Fruit fly (Drosophila melanogaster): ENCODE measurements around the gene CG2865.

CG2865 gene

DNA sequence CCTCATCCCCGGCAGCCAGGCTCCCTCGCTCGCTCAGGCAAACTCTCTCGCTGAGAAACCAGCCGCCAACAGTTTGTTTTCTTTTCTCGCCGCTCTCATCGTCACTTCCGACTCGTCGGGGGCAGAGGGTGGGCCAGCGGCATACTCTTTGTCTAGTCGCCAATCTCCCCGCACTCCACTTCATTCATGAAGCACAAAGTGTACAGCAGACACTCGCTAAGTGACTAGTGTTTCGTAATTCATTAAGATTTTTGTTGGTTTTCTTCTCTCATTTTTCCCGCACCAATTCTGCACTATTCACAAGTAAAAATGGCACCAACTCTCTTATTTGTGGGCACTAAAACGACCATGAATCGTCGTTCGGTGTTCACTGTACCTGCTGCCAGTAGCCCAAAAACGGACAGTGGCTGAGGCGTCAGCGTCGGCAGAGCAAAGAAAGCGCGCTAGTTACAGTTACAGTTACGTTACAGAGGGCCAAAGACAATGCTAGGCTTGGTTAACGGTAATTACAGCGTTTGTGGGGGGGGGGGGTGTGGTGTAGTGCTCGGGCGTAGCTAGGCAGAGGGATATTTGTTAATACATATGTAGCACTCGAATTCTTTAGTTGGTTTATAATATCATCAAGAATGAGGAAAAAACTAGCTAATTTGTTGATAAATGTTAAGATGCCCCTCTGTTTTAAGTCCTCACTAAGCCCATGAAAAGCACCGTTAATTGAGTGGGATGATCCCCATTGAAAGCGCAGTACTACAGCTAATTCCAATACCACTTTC is 4.4 kb upstream of the CG2865 start:
- TF ChIP-seq noc (tag; optimal IDR thresholded peaks at IDR 0.05) = peak; percentile 94

dm6 chrX:2296230-2297044 is 3.2 kb upstream of the CG2865 start:
- TF ChIP-seq noc (tag; optimal IDR thresholded peaks at IDR 0.05) = peak; percentile 94

DNA sequence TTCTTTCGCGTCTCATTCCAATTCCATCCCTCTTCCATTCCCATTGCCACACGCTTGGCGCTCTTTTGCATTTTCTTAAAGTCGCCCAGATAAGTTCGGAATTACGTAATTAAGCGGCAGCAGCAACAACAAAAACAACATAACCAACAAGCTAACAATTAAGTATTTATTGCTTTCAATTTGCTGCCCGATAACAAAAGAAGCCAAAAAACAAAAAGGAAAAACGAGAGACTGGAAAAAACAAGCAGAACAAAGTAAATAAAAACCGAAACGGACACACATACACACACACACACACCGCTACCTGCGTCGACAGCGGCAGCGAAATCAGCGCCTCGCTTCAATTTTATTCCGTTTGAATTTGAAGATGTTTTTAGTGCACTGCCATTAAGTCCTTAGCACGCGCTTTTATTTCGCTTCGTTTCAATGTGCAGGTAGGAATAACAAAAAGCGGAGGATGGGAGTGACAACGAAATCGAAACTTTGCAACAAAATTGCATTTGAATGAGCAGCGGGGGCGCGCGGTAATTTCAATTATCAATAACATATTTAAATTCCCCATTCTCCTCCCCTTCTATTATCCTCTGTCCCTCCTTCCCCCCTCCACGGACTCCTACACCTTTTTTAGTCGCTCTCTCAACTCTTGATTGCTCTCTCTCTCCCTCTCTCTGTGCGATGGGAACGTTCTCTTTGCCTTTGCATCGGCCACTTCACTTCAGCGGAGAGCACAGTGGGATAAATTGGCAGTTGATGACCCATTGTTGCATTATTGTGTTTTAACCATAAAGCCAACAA is 2.4 kb upstream of the CG2865 start, which contains the start of gene Raf:
Gene Raf (plus strand): TSS at position 32 of the 795 bp plus-strand sequence.
- TF ChIP-seq noc (tag; optimal IDR thresholded peaks at IDR 0.05) = peak; percentile 2

DNA sequence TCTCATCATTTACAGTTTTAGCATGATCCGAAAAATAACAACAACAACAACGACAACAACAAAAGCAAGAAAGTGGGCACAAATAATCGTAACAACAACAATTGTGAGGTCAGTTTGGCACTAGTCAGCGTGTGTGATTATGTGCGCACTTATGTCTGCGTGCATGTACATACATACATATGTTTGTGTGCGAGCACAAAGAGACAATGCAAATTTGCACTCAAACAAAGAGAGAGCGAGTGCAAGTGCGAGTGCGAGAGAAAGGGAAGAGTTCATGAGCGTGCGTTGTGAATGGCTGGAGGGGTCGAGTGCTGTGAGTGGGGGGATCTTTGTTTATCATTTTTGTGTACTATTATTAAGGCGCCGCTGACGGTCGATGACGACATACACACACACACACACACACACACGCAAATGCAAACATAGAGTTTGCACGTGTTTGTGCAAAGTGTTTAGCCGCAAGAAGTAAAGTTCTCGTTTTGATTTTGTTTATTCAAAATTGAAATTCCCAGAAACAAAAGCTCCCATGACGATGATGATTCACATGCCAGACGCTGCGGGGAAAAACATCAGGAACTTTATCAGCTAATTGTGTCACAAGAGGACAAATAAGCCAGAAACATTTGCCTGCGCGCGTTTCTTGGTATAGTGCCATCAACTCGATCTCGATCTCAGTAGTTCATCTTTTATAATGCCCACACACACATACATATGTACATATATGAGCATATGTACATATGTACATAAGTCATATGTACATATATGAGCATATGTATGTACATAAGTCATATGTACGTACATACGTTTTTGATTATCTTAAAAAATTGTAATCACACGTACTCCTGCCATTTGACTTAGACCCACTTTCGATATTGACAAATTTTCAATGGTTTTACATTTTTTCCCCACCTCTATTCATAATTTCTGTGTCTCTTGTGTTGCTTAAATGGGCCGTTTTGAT is 1.5 kb upstream of the CG2865 start:
- no peak for TF ChIP-seq noc (tag; optimal IDR thresholded peaks at IDR 0.05)

- TF ChIP-seq noc (tag; optimal IDR thresholded peaks at IDR 0.05) = no peak
Observed at dm6 chrX:2292410-2292809, 801 bp downstream of the CG2865 start.

- no peak for TF ChIP-seq noc (tag; optimal IDR thresholded peaks at IDR 0.05)
Observed at dm6 chrX:2291023-2291422, 2.2 kb downstream of the CG2865 start.

dm6 chrX:2289134-2289533 is 4.1 kb downstream of the CG2865 start:
- TF ChIP-seq noc (tag; optimal IDR thresholded peaks at IDR 0.05) = no peak

- no peak for TF ChIP-seq noc (tag; optimal IDR thresholded peaks at IDR 0.05)
Observed at dm6 chrX:2288327-2288726, 4.9 kb downstream of the CG2865 start.

- TF ChIP-seq noc (tag; optimal IDR thresholded peaks at IDR 0.05) = no peak
Observed at dm6 chrX:2286985-2287384, 6.2 kb downstream of the CG2865 start.

DNA sequence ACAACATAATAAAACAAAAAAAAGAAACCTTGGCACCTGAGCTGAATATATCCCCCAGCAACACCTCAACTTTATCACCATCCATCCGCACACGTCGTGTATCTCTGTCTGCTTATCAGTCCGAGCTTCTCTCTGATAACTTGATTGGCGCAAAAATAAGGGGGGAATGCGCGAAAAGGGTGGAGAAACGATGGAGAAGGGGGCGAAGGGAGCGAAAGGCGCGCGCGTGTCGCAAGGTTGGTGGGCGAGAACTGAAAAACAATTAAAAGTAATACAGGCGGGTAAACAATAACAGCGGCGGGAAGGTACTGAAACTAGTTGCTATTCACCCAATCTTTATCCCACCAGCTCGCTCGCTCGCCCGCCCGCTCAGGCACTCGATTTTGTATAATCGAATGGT is 7.0 kb downstream of the CG2865 start:
- TF ChIP-seq noc (tag; optimal IDR thresholded peaks at IDR 0.05) = peak; percentile 34

DNA sequence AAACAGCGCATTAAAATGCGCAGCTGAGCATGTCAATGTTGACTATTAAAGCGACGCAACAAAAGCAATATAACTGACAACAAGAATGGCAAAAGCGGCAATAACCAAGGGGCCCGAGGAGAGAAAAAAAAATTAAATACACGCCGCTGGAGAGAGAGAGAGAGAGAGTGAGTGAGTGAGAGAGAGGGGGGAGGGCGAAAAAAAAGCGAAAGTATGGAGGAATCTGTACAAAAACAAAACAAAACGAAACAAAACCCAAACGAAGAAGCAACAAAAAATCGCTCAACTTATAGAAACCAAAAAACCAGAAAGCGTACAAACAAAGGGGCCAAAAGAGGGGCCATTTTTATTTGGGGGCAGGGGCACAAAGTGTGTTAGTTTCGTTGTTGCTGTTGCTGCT is 9.7 kb downstream of the CG2865 start:
- no peak for TF ChIP-seq noc (tag; optimal IDR thresholded peaks at IDR 0.05)

DNA sequence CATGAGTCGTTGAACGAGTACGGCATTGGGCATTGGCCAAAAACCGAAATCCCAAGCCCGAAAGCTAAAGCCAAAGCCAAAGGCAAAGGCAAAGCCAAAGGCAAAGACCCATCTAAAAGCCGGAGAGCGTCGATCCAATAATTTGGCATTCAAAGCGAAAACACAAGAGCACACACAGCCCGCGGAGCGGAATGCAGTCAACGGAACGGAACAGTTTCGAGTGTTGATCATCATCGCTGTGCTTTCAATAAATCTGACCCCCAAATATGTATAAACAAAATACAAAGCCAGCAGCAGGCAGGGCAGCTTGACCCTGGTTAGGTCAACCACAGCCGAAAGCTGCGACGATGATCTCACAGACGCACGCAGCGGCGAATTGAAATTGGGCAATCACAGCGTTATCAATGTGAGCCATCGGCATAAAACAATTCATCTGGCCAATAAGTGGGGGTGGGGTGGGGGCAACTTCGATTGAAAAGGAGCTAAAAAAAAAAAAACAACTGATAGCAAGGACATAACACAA is 14.4 kb downstream of the CG2865 start:
- TF ChIP-seq noc (tag; optimal IDR thresholded peaks at IDR 0.05) = no peak

- TF ChIP-seq noc (tag; optimal IDR thresholded peaks at IDR 0.05) = no peak
Observed at dm6 chrX:2275249-2275872, 17.9 kb downstream of the CG2865 start, which contains the start of gene Vml. Vml (plus strand) TSS chrX:2275822.

DNA sequence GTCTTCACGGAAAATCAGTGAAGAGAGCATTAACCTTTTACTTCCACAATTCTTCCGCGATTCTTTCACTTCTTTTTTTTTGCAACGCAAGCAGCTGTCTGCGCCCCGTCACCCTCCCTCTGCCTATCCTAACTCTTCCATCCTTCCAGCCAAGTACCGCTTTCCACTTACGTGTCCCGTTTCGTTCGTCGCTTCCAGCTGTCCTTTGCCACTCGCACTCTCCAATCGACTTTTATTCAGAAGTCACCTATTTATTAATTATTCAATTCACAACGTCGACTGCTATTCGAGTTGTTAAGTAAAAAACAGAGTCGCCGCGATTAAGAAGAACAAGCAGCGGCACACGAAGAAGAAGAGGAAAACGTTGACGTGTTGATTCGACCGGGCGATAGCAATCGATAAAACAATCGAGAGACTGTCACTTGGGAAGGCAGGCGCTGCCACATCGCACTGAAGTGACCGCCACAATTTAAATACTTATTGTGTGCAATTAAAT is 18.5 kb downstream of the CG2865 start, which contains the start of gene Grp170:
Gene Grp170 (minus strand): TSS at position 365 of the 496 bp plus-strand sequence.
- peak; percentile 32 for TF ChIP-seq noc (tag; optimal IDR thresholded peaks at IDR 0.05)
